Worm (Caenorhabditis elegans): ENCODE data around the gene mog-3.
A peak's percentile ranks its signal among the peaks of the same experiment; 100 is the strongest.

mog-3 gene

DNA sequence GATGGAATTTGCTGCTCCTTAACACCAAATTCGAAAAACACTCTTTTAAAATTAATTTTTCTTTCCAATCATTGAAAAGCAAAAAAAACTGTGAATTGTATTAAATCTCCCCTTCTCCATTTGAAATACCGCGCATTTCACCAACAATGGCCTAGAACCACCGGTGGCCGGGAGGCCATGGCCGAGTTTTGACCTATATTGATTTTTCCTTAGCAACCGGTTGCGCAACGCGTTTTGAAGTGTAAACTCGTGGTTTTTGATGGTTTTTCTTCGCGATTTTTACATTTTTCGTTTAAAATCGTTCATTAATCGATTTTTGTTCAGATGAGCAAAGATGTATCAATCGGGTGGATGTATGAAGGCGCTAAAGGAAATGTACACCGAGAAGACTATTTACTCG, at the start of gene mog-3:
Gene mog-3 (plus strand): TSS at position 319 of the 400 bp plus-strand sequence.
- TF ChIP-seq lsy-2 (tag; optimal IDR thresholded peaks at IDR 0.05): peak; percentile 62 to 82
- peak; percentile 72 for TF ChIP-seq irx-1 (tag; optimal IDR thresholded peaks at IDR 0.05)
- TF ChIP-seq elt-3 (tag; optimal IDR thresholded peaks at IDR 0.05): no peak
- TF ChIP-seq C34B4.2 (tag; optimal IDR thresholded peaks at IDR 0.05): no peak
- TF ChIP-seq pqm-1 (tag; optimal IDR thresholded peaks at IDR 0.05): no peak
- no peak for TF ChIP-seq ceh-63 (GFP tag; optimal IDR thresholded peaks at IDR 0.05)
- peak; percentile 58 for TF ChIP-seq lin-14 (GFP tag; optimal IDR thresholded peaks at IDR 0.05)
- TF ChIP-seq hlh-4 (tag; optimal IDR thresholded peaks at IDR 0.05): no peak
- peak; percentile 66; the same call in 1 of the 2 replicates for TF ChIP-seq unc-98 (GFP tag; IDR thresholded peaks at IDR 0.05)
- no peak for TF ChIP-seq grh-1 (GFP tag; IDR thresholded peaks at IDR 0.05)
- TF ChIP-seq rnt-1 (tag; optimal IDR thresholded peaks at IDR 0.05): peak; percentile 98
- TF ChIP-seq nhr-85 (tag): peak; percentile 85
- TF ChIP-seq snpc-4 (tag; optimal IDR thresholded peaks at IDR 0.05): peak; percentile 21
- TF ChIP-seq tbx-2 (tag; optimal IDR thresholded peaks at IDR 0.05): peak; percentile 84
- no peak for TF ChIP-seq tlp-1 (tag; optimal IDR thresholded peaks at IDR 0.05)
- TF ChIP-seq egl-13 (tag; optimal IDR thresholded peaks at IDR 0.05): peak; percentile 74
- peak in 1 of 2 experiments; percentile 80 for TF ChIP-seq ztf-11 (tag; optimal IDR thresholded peaks at IDR 0.05)
- no peak for TF ChIP-seq mef-2 (tag; optimal IDR thresholded peaks at IDR 0.05)
- no peak for TF ChIP-seq zag-1 (tag; optimal IDR thresholded peaks at IDR 0.05)
- TF ChIP-seq C04F5.9 (tag; optimal IDR thresholded peaks at IDR 0.05): peak; percentile 66
- TF ChIP-seq skn-1 (tag; optimal IDR thresholded peaks at IDR 0.05): peak; percentile 53
- no peak for TF ChIP-seq fkh-10 (GFP tag; optimal IDR thresholded peaks at IDR 0.05)
- TF ChIP-seq efl-1 (optimal IDR thresholded peaks at IDR 0.05): peak; percentile 61 to 94
- peak; percentile 93 to 99 for TF ChIP-seq efl-1 (GFP tag; optimal IDR thresholded peaks at IDR 0.05 in 1 of 2)
- no peak for TF ChIP-seq aly-2 (tag; optimal IDR thresholded peaks at IDR 0.05)
- TF ChIP-seq nhr-76 (tag; optimal IDR thresholded peaks at IDR 0.05): no peak
- peak; percentile 74 for TF ChIP-seq mep-1 (tag; optimal IDR thresholded peaks at IDR 0.05)
- peak; percentile 74 for TF ChIP-seq fkh-8 (tag; optimal IDR thresholded peaks at IDR 0.05)
- peak; percentile 67 for TF ChIP-seq unc-86 (tag; optimal IDR thresholded peaks at IDR 0.05)
- TF ChIP-seq xbp-1 (tag; optimal IDR thresholded peaks at IDR 0.05): peak; percentile 69
- peak; percentile 47 for TF ChIP-seq blmp-1 (tag; optimal IDR thresholded peaks at IDR 0.05)
- no peak for TF ChIP-seq nhr-84 (tag; optimal IDR thresholded peaks at IDR 0.05)
- no peak for TF ChIP-seq jun-1 (tag; optimal IDR thresholded peaks at IDR 0.05)
- TF ChIP-seq nhr-19 (GFP tag; conservative IDR thresholded peaks at IDR 0.05): peak; percentile 69
- peak; percentile 69 for TF ChIP-seq sox-4 (tag; optimal IDR thresholded peaks at IDR 0.05)
- TF ChIP-seq nhr-237 (tag; optimal IDR thresholded peaks at IDR 0.05): no peak
- TF ChIP-seq alr-1 (tag; optimal IDR thresholded peaks at IDR 0.05; ENCODE audit: borderline replicate concordance): no peak
- TF ChIP-seq dpl-1 (GFP tag; optimal IDR thresholded peaks at IDR 0.05): peak; percentile 88 to 93 (median 93)
- peak; percentile 40 for TF ChIP-seq C16A3.4 (tag; optimal IDR thresholded peaks at IDR 0.05)
- peak; percentile 55 for TF ChIP-seq vab-15 (tag; optimal IDR thresholded peaks at IDR 0.05)
- peak; percentile 23 for TF ChIP-seq ztf-4 (tag; optimal IDR thresholded peaks at IDR 0.05)
- TF ChIP-seq sptf-1 (tag; optimal IDR thresholded peaks at IDR 0.05): no peak
- no peak for TF ChIP-seq aha-1 (tag; optimal IDR thresholded peaks at IDR 0.05)
- TF ChIP-seq F16B12.6 (tag; optimal IDR thresholded peaks at IDR 0.05): no peak
- TF ChIP-seq hlh-17 (GFP tag; optimal IDR thresholded peaks at IDR 0.05; ENCODE audit: borderline replicate concordance): no peak
- TF ChIP-seq ceh-8 (GFP tag; optimal IDR thresholded peaks at IDR 0.05): no peak
- peak in 1 of 2 experiments; percentile 32 for TF ChIP-seq mdl-1 (tag; optimal IDR thresholded peaks at IDR 0.05)
- TF ChIP-seq snu-23 (GFP tag; optimal IDR thresholded peaks at IDR 0.05): peak; percentile 73
- peak; percentile 77 for TF ChIP-seq pax-3 (tag; optimal IDR thresholded peaks at IDR 0.05)
- peak; percentile 11 to 66 (median 11) for TF ChIP-seq ceh-82 (tag; optimal IDR thresholded peaks at IDR 0.05)
- TF ChIP-seq lir-3 (tag; optimal IDR thresholded peaks at IDR 0.05; ENCODE audit: poor library complexity): peak; percentile 90
- TF ChIP-seq unc-130 (tag; optimal IDR thresholded peaks at IDR 0.05): no peak
- TF ChIP-seq pag-3 (tag; optimal IDR thresholded peaks at IDR 0.05; ENCODE audit: borderline replicate concordance, insufficient read depth): peak; percentile 55
- no peak for TF ChIP-seq sup-37 (GFP tag; optimal IDR thresholded peaks at IDR 0.05)
